Worm (Caenorhabditis elegans) whole organism, L3 larva: ENCODE measurements around the gene Y45F3A.1.

Source experiments
- R02D3.7 ChIP-seq: fragments of 150-350 bp; optimal IDR thresholded peaks from 2 replicates; lab custom pipeline; 2014; ENCODE audit warnings: missing biosample characterization, missing genetic modification characterization
- ZK546.5 ChIP-seq: sonication (generic microtip); optimal IDR thresholded peaks from 2 replicates; lab custom pipeline; 2017; ENCODE audit warnings: missing biosample characterization, missing genetic modification characterization
- aly-2 ChIP-seq: fragments of 150-350 bp; optimal IDR thresholded peaks from 2 replicates; lab custom pipeline; 2014; ENCODE audit warnings: missing biosample characterization, missing genetic modification characterization
- ama-1 ChIP-seq: fragments of 150-350 bp; optimal IDR thresholded peaks from 2 replicates; lab custom pipeline; 2018
- ceh-16 ChIP-seq: sonication (generic microtip); optimal IDR thresholded peaks from 2 replicates; lab custom pipeline; 2017; ENCODE audit warnings: missing biosample characterization, missing genetic modification characterization
- ceh-28 ChIP-seq: fragments of 150-350 bp; optimal IDR thresholded peaks from 2 replicates; lab custom pipeline; 2014; ENCODE audit warnings: missing biosample characterization, missing genetic modification reagents, missing genetic modification characterization
- ceh-82 ChIP-seq: fragments of 150-350 bp; optimal IDR thresholded peaks from 2 replicates; lab custom pipeline; 2014; ENCODE audit warnings: missing biosample characterization, missing genetic modification characterization
- ceh-9 ChIP-seq: sonication (generic microtip); optimal IDR thresholded peaks from 2 replicates; lab custom pipeline; 2018; ENCODE audit warnings: missing biosample characterization, missing genetic modification characterization
- egl-27 ChIP-seq: sonication (generic microtip); optimal IDR thresholded peaks from 4 replicates; lab custom pipeline; 2017; ENCODE audit warnings: missing biosample characterization, missing genetic modification reagents, missing genetic modification characterization
- egl-5 ChIP-seq: fragments of 150-350 bp; optimal IDR thresholded peaks from 2 replicates; lab custom pipeline; 2017; ENCODE audit warnings: missing biosample characterization, missing genetic modification reagents, missing genetic modification characterization, inconsistent platforms
- elt-1 ChIP-seq: fragments of 150-350 bp; optimal IDR thresholded peaks from 2 replicates; lab custom pipeline; 2014; ENCODE audit warnings: missing biosample characterization, missing genetic modification characterization
- elt-2 ChIP-seq: sonication (generic microtip); optimal IDR thresholded peaks from 2 replicates; lab custom pipeline; 2016; ENCODE audit warnings: missing genetic modification reagents, mild to moderate bottlenecking, missing genetic modification characterization, missing compliant biosample characterization
- elt-3 ChIP-seq, 3 experiments: fragments of 150-350 bp in 1 of 3; sonication (generic microtip) in 2 of 3; optimal IDR thresholded peaks; 2 replicates in 2 of 3; 4 replicates in 1 of 3; lab custom pipeline; 2014 to 2017; ENCODE audit warnings: missing biosample characterization in 3 of 3, missing genetic modification characterization in 3 of 3
- fkh-2 ChIP-seq: fragments of 150-350 bp; optimal IDR thresholded peaks from 2 replicates; lab custom pipeline; 2014; ENCODE audit warnings: missing biosample characterization, missing genetic modification reagents, missing genetic modification characterization
- fos-1 ChIP-seq: fragments of 150-350 bp; optimal IDR thresholded peaks from 2 replicates; lab custom pipeline; 2014; ENCODE audit warnings: missing biosample characterization, missing genetic modification characterization
- hmg-11 ChIP-seq: sonication (generic microtip); optimal IDR thresholded peaks from 2 replicates; lab custom pipeline; 2016; ENCODE audit warnings: missing genetic modification characterization, missing compliant biosample characterization
- jun-1 ChIP-seq: fragments of 150-350 bp; optimal IDR thresholded peaks from 2 replicates; lab custom pipeline; 2014; ENCODE audit warnings: missing biosample characterization, missing genetic modification reagents, missing genetic modification characterization
- lin-15B ChIP-seq: fragments of 150-350 bp; optimal IDR thresholded peaks from 2 replicates; lab custom pipeline; 2014; ENCODE audit warnings: missing biosample characterization, missing genetic modification characterization
- lin-39 ChIP-seq: fragments of 150-350 bp; optimal IDR thresholded peaks from 2 replicates; lab custom pipeline; 2018; ENCODE audit warnings: missing biosample characterization, missing genetic modification reagents, missing genetic modification characterization
- lsy-12 ChIP-seq: sonication (generic microtip); optimal IDR thresholded peaks from 2 replicates; lab custom pipeline; 2016; ENCODE audit warnings: mild to moderate bottlenecking, missing genetic modification characterization, missing compliant biosample characterization
- mdl-1 ChIP-seq: fragments of 150-350 bp; optimal IDR thresholded peaks from 2 replicates; lab custom pipeline; 2014; ENCODE audit warnings: missing biosample characterization, missing genetic modification characterization
- mml-1 ChIP-seq: fragments of 150-350 bp; sonication (generic microtip); optimal IDR thresholded peaks from 3 replicates; lab custom pipeline; 2014; ENCODE audit warnings: missing biosample characterization, missing genetic modification characterization
- nfya-1 ChIP-seq: sonication (generic microtip); optimal IDR thresholded peaks from 2 replicates; lab custom pipeline; 2017; ENCODE audit warnings: missing genetic modification characterization, mild to moderate bottlenecking, missing compliant biosample characterization, antibody characterized with exemption, moderate library complexity; ENCODE audit not compliant: insufficient read depth
- nhr-12 ChIP-seq: fragments of 150-350 bp; optimal IDR thresholded peaks from 2 replicates; lab custom pipeline; 2014; ENCODE audit warnings: missing biosample characterization, missing genetic modification characterization
- nhr-23 ChIP-seq: fragments of 150-350 bp; optimal IDR thresholded peaks from 2 replicates; lab custom pipeline; 2014; ENCODE audit warnings: missing biosample characterization, missing genetic modification reagents, missing genetic modification characterization
- nhr-237 ChIP-seq: fragments of 150-350 bp; optimal IDR thresholded peaks from 2 replicates; lab custom pipeline; 2014; ENCODE audit warnings: missing biosample characterization, missing genetic modification characterization
- nhr-25 ChIP-seq: sonication (generic microtip); optimal IDR thresholded peaks from 2 replicates; lab custom pipeline; 2017; ENCODE audit warnings: missing biosample characterization, missing genetic modification characterization
- nhr-28 ChIP-seq: fragments of 150-350 bp; optimal IDR thresholded peaks from 2 replicates; lab custom pipeline; 2014; ENCODE audit warnings: missing biosample characterization, missing genetic modification characterization
- nhr-43 ChIP-seq: sonication (generic microtip); optimal IDR thresholded peaks from 2 replicates; lab custom pipeline; 2016; ENCODE audit warnings: mild to moderate bottlenecking, missing genetic modification characterization, missing compliant biosample characterization; ENCODE audit not compliant: poor library complexity, severe bottlenecking
- nhr-67 ChIP-seq: fragments of 150-350 bp; optimal IDR thresholded peaks from 2 replicates; lab custom pipeline; 2014; ENCODE audit warnings: missing biosample characterization, missing genetic modification characterization
- nhr-76 ChIP-seq: fragments of 150-350 bp; sonication (generic microtip); optimal IDR thresholded peaks from 5 replicates; lab custom pipeline; 2014; ENCODE audit warnings: missing biosample characterization, missing genetic modification characterization
- nhr-77 ChIP-seq: fragments of 150-350 bp; optimal IDR thresholded peaks from 2 replicates; lab custom pipeline; 2014; ENCODE audit warnings: missing biosample characterization, missing genetic modification characterization
- pqm-1 ChIP-seq: fragments of 150-350 bp; optimal IDR thresholded peaks from 2 replicates; lab custom pipeline; 2017; ENCODE audit warnings: missing biosample characterization, missing genetic modification characterization, inconsistent platforms
- skn-1 ChIP-seq: fragments of 150-350 bp; optimal IDR thresholded peaks from 2 replicates; lab custom pipeline; 2014; ENCODE audit warnings: missing biosample characterization, missing genetic modification characterization
- snpc-4 ChIP-seq: fragments of 150-350 bp; optimal IDR thresholded peaks from 2 replicates; lab custom pipeline; 2014; ENCODE audit warnings: missing biosample characterization, missing genetic modification characterization
- tbx-2 ChIP-seq: sonication (generic microtip); optimal IDR thresholded peaks from 2 replicates; lab custom pipeline; 2016; ENCODE audit warnings: mild to moderate bottlenecking, missing genetic modification characterization, missing compliant biosample characterization
- unc-39 ChIP-seq: sonication (generic microtip); optimal IDR thresholded peaks from 4 replicates; lab custom pipeline; 2017; ENCODE audit warnings: missing biosample characterization, missing genetic modification characterization
- zag-1 ChIP-seq: fragments of 150-350 bp; optimal IDR thresholded peaks from 2 replicates; lab custom pipeline; 2014; ENCODE audit warnings: missing biosample characterization, missing genetic modification characterization
- ztf-11 ChIP-seq: fragments of 150-350 bp; optimal IDR thresholded peaks from 2 replicates; lab custom pipeline; 2014; ENCODE audit warnings: missing biosample characterization, missing genetic modification characterization
- ztf-4 ChIP-seq: fragments of 150-350 bp; optimal IDR thresholded peaks from 2 replicates; lab custom pipeline; 2014; ENCODE audit warnings: missing biosample characterization, missing genetic modification characterization

Gene Y45F3A.1

ce11 chrIII:10534191-10534590 is 27.5 kb downstream of the Y45F3A.1 start (continued):
- peak; percentile 6 for TF ChIP-seq pqm-1
- no peak for TF ChIP-seq R02D3.7 (tag; lab: Kevin White, UChicago)
- no peak for TF ChIP-seq ZK546.5 (tag; lab: Kevin White, UChicago)
- no peak for TF ChIP-seq jun-1 (tag; lab: Kevin White, UChicago)
- no peak for TF ChIP-seq nhr-67 (tag; lab: Kevin White, UChicago)
- no peak for TF ChIP-seq fkh-2 (tag; lab: Kevin White, UChicago)
- TF ChIP-seq unc-39 (tag; lab: Kevin White, UChicago): no peak
- no peak for TF ChIP-seq nhr-28
- no peak for TF ChIP-seq ceh-16 (tag; lab: Kevin White, UChicago)
- TF ChIP-seq hmg-11 (tag; lab: Kevin White, UChicago): no peak
- TF ChIP-seq aly-2: no peak
- TF ChIP-seq snpc-4: no peak
- TF ChIP-seq nhr-12 (tag; lab: Kevin White, UChicago): no peak
- TF ChIP-seq ama-1 (lab: Kevin White, UChicago): peak; percentile 64
- TF ChIP-seq lsy-12 (tag; lab: Kevin White, UChicago): peak; percentile 55
- no peak for TF ChIP-seq ceh-9 (tag; lab: Kevin White, UChicago)
- no peak for TF ChIP-seq nhr-76 (tag; lab: Kevin White, UChicago)
- no peak for TF ChIP-seq nhr-77 (tag; lab: Kevin White, UChicago)
- TF ChIP-seq egl-27 (tag; lab: Kevin White, UChicago): no peak
- TF ChIP-seq ceh-82: no peak
- TF ChIP-seq egl-5: no peak

- peak in 2 of 3 experiments; percentile 32 to 77 for TF ChIP-seq elt-3 (tag; optimal IDR thresholded peaks at IDR 0.05; lab: Kevin White, UChicago)
- peak; percentile 43 for TF ChIP-seq nhr-23 (tag; lab: Kevin White, UChicago)
- no peak for TF ChIP-seq ceh-82
- no peak for TF ChIP-seq mml-1 (tag; lab: Kevin White, UChicago)
- no peak for TF ChIP-seq ama-1 (lab: Kevin White, UChicago)
- peak; percentile 59 for TF ChIP-seq jun-1 (tag; lab: Kevin White, UChicago)
- no peak for TF ChIP-seq zag-1 (tag; lab: Kevin White, UChicago)
- TF ChIP-seq tbx-2 (tag; lab: Kevin White, UChicago): no peak
- no peak for TF ChIP-seq ztf-11
- no peak for TF ChIP-seq hmg-11 (tag; lab: Kevin White, UChicago)
- TF ChIP-seq elt-1 (tag; lab: Kevin White, UChicago): no peak
- TF ChIP-seq aly-2: no peak
- TF ChIP-seq lin-15B (tag; lab: Kevin White, UChicago): no peak
- no peak for TF ChIP-seq nhr-12 (tag; lab: Kevin White, UChicago)
- no peak for TF ChIP-seq lin-39 (tag; lab: Kevin White, UChicago)
- no peak for TF ChIP-seq ceh-16 (tag; lab: Kevin White, UChicago)
- peak; percentile 22 for TF ChIP-seq nfya-1 (tag; lab: Kevin White, UChicago)
- no peak for TF ChIP-seq nhr-76 (tag; lab: Kevin White, UChicago)
- no peak for TF ChIP-seq mdl-1 (tag; lab: Kevin White, UChicago)
- no peak for TF ChIP-seq egl-27 (tag; lab: Kevin White, UChicago)
- no peak for TF ChIP-seq unc-39 (tag; lab: Kevin White, UChicago)
- peak; percentile 95 for TF ChIP-seq elt-2 (tag; lab: Kevin White, UChicago)
- TF ChIP-seq ztf-4 (tag; lab: Kevin White, UChicago): no peak
- peak; percentile 40 for TF ChIP-seq nhr-43
- no peak for TF ChIP-seq ceh-9 (tag; lab: Kevin White, UChicago)
- no peak for TF ChIP-seq ZK546.5 (tag; lab: Kevin White, UChicago)
- no peak for TF ChIP-seq skn-1 (tag; lab: Kevin White, UChicago)
- no peak for TF ChIP-seq fkh-2 (tag; lab: Kevin White, UChicago)
- no peak for TF ChIP-seq nhr-77 (tag; lab: Kevin White, UChicago)
- peak; percentile 16 for TF ChIP-seq fos-1 (tag; lab: Kevin White, UChicago)
- TF ChIP-seq nhr-237 (tag; lab: Kevin White, UChicago): no peak
- peak; percentile 57 for TF ChIP-seq nhr-25 (tag; lab: Kevin White, UChicago)
- peak; percentile 94 for TF ChIP-seq pqm-1
- TF ChIP-seq nhr-28: no peak
- peak; percentile 22 for TF ChIP-seq ceh-28 (tag; lab: Kevin White, UChicago)
- TF ChIP-seq nhr-67 (tag; lab: Kevin White, UChicago): no peak
Measured at ce11 chrIII:10533310-10533709, 28.4 kb downstream of the Y45F3A.1 start.
